Worm (Caenorhabditis elegans) whole organism, late embryonic: Measurements from ENCODE around the gene C27D6.11.

Source experiments
- F13H6.1 ChIP-seq: sonication (generic microtip); optimal IDR thresholded peaks from 2 replicates; lab custom pipeline; 2016; ENCODE audit warnings: missing genetic modification characterization, missing compliant biosample characterization
- K02D7.2 ChIP-seq: sonication (generic microtip); optimal IDR thresholded peaks from 2 replicates; lab custom pipeline; 2017; ENCODE audit warnings: mild to moderate bottlenecking, missing genetic modification characterization, missing compliant biosample characterization
- K09A11.1 ChIP-seq: sonication (generic microtip); optimal IDR thresholded peaks from 2 replicates; lab custom pipeline; 2017; ENCODE audit warnings: antibody characterized with exemption, mild to moderate bottlenecking, missing genetic modification characterization, missing compliant biosample characterization; ENCODE audit not compliant: insufficient read depth
- T23F11.4 ChIP-seq: fragments of 200-800 bp; sonication (Bioruptor generic); optimal IDR thresholded peaks from 2 replicates; lab custom pipeline; 2018; ENCODE audit warnings: mild to moderate bottlenecking, missing genetic modification characterization, missing compliant biosample characterization
- ahr-1 ChIP-seq: sonication (generic microtip); optimal IDR thresholded peaks from 2 replicates; lab custom pipeline; 2016; ENCODE audit warnings: missing genetic modification characterization, missing compliant biosample characterization
- ama-1 ChIP-seq: fragments of 150-350 bp; optimal IDR thresholded peaks from 2 replicates; lab custom pipeline; 2014
- ceh-18 ChIP-seq: sonication (generic microtip); optimal IDR thresholded peaks from 2 replicates; lab custom pipeline; 2016; ENCODE audit warnings: missing genetic modification characterization, missing compliant biosample characterization
- ceh-2 ChIP-seq: sonication (generic microtip); optimal IDR thresholded peaks from 2 replicates; lab custom pipeline; 2016; ENCODE audit warnings: missing genotype, missing genetic modification characterization, missing compliant biosample characterization
- ceh-24 ChIP-seq: sonication (generic microtip); optimal IDR thresholded peaks from 2 replicates; lab custom pipeline; 2016; ENCODE audit warnings: mild to moderate bottlenecking, missing genetic modification characterization, missing compliant biosample characterization
- ceh-34 ChIP-seq: sonication (generic microtip); optimal IDR thresholded peaks from 2 replicates; lab custom pipeline; 2016; ENCODE audit warnings: mild to moderate bottlenecking, missing genetic modification characterization, missing compliant biosample characterization
- ceh-6 ChIP-seq: fragments of 200-800 bp; sonication (Bioruptor generic); optimal IDR thresholded peaks from 2 replicates; lab custom pipeline; 2018; ENCODE audit warnings: mild to moderate bottlenecking, missing genetic modification characterization, missing compliant biosample characterization
- ceh-9 ChIP-seq: sonication (generic microtip); optimal IDR thresholded peaks from 2 replicates; lab custom pipeline; 2016; ENCODE audit warnings: mild to moderate bottlenecking, missing genetic modification characterization, inconsistent platforms, missing compliant biosample characterization
- che-1 ChIP-seq: sonication (generic microtip); optimal IDR thresholded peaks from 2 replicates; lab custom pipeline; 2016; ENCODE audit warnings: mild to moderate bottlenecking, missing genetic modification characterization, missing compliant biosample characterization
- elt-2 ChIP-seq: sonication (generic microtip); optimal IDR thresholded peaks from 2 replicates; lab custom pipeline; 2016; ENCODE audit warnings: missing genetic modification reagents, missing genetic modification characterization, missing compliant biosample characterization
- elt-4 ChIP-seq: sonication (generic microtip); optimal IDR thresholded peaks from 2 replicates; lab custom pipeline; 2016; ENCODE audit warnings: missing genetic modification characterization, missing compliant biosample characterization
- fkh-10 ChIP-seq: fragments of 150-350 bp; optimal IDR thresholded peaks from 2 replicates; lab custom pipeline; 2014; ENCODE audit warnings: missing biosample characterization, missing genetic modification reagents, missing genetic modification characterization
- gmeb-2 ChIP-seq: sonication (generic microtip); optimal IDR thresholded peaks from 2 replicates; lab custom pipeline; 2016; ENCODE audit warnings: missing genetic modification characterization, inconsistent platforms, missing compliant biosample characterization
- hlh-13 ChIP-seq: fragments of 200-800 bp; sonication (Bioruptor generic); optimal IDR thresholded peaks from 2 replicates; lab custom pipeline; 2018; ENCODE audit warnings: mild to moderate bottlenecking, missing genetic modification characterization, missing compliant biosample characterization
- hlh-30 ChIP-seq: sonication (generic microtip); optimal IDR thresholded peaks from 2 replicates; lab custom pipeline; 2017; ENCODE audit warnings: antibody characterized with exemption, missing genetic modification characterization, missing compliant biosample characterization; ENCODE audit not compliant: insufficient read depth
- hlh-6 ChIP-seq: sonication (generic microtip); optimal IDR thresholded peaks from 2 replicates; lab custom pipeline; 2016; ENCODE audit warnings: missing genotype, missing genetic modification characterization, missing compliant biosample characterization
- nfya-1 ChIP-seq: sonication (generic microtip); optimal IDR thresholded peaks from 2 replicates; lab custom pipeline; 2017; ENCODE audit warnings: missing genetic modification characterization, mild to moderate bottlenecking, missing compliant biosample characterization, antibody characterized with exemption, moderate library complexity
- nhr-232 ChIP-seq: sonication (generic microtip); optimal IDR thresholded peaks from 2 replicates; lab custom pipeline; 2016; ENCODE audit warnings: missing genetic modification characterization, missing compliant biosample characterization
- odd-2 ChIP-seq: sonication (generic microtip); optimal IDR thresholded peaks from 2 replicates; lab custom pipeline; 2017; ENCODE audit warnings: antibody characterized with exemption, mild to moderate bottlenecking, missing genetic modification characterization, missing compliant biosample characterization
- pag-3 ChIP-seq: sonication (generic microtip); optimal IDR thresholded peaks from 2 replicates; lab custom pipeline; 2016; ENCODE audit warnings: missing compliant biosample characterization, missing genetic modification characterization, borderline replicate concordance
- pat-9 ChIP-seq: fragments of 200-800 bp; sonication (Bioruptor generic); optimal IDR thresholded peaks from 2 replicates; lab custom pipeline; 2018; ENCODE audit warnings: mild to moderate bottlenecking, missing genetic modification characterization, moderate library complexity, missing compliant biosample characterization
- pax-1 ChIP-seq: fragments of 150-350 bp; optimal IDR thresholded peaks from 2 replicates; lab custom pipeline; 2014; ENCODE audit warnings: missing biosample characterization, missing genetic modification characterization
- pha-4 ChIP-seq: fragments of 150-350 bp; optimal IDR thresholded peaks from 2 replicates; lab custom pipeline; 2018; ENCODE audit warnings: missing biosample characterization, missing genetic modification reagents, missing genetic modification characterization
- pqm-1 ChIP-seq: sonication (generic microtip); optimal IDR thresholded peaks from 2 replicates; lab custom pipeline; 2016; ENCODE audit warnings: missing genetic modification characterization, missing compliant biosample characterization
- rnt-1 ChIP-seq: sonication (generic microtip); optimal IDR thresholded peaks from 2 replicates; lab custom pipeline; 2016; ENCODE audit warnings: missing genetic modification characterization, missing compliant biosample characterization
- sox-4 ChIP-seq: sonication (generic microtip); optimal IDR thresholded peaks from 2 replicates; lab custom pipeline; 2017; ENCODE audit warnings: mild to moderate bottlenecking, missing genetic modification characterization, inconsistent platforms, missing compliant biosample characterization
- syd-9 ChIP-seq: sonication (generic microtip); optimal IDR thresholded peaks from 2 replicates; lab custom pipeline; 2016; ENCODE audit warnings: mild to moderate bottlenecking, missing genetic modification characterization, moderate library complexity, missing compliant biosample characterization
- tbx-2 ChIP-seq: sonication (generic microtip); optimal IDR thresholded peaks from 2 replicates; lab custom pipeline; 2016; ENCODE audit warnings: missing genetic modification characterization, missing compliant biosample characterization
- tbx-7 ChIP-seq: sonication (generic microtip); optimal IDR thresholded peaks from 2 replicates; lab custom pipeline; 2016; ENCODE audit warnings: missing genotype, missing genetic modification characterization, missing compliant biosample characterization
- ttx-3 ChIP-seq: sonication (generic microtip); optimal IDR thresholded peaks from 2 replicates; lab custom pipeline; 2016; ENCODE audit warnings: missing genetic modification reagents, missing genetic modification characterization, missing compliant biosample characterization
- unc-55 ChIP-seq: sonication (generic microtip); optimal IDR thresholded peaks from 2 replicates; lab custom pipeline; 2017; ENCODE audit warnings: missing biosample characterization, missing genetic modification reagents, missing genetic modification characterization
- zip-5 ChIP-seq: sonication (generic microtip); optimal IDR thresholded peaks from 2 replicates; lab custom pipeline; 2016; ENCODE audit warnings: missing genetic modification characterization, missing compliant biosample characterization
- ztf-16 ChIP-seq: sonication (generic microtip); optimal IDR thresholded peaks from 2 replicates; lab custom pipeline; 2017; ENCODE audit warnings: missing genetic modification characterization, missing compliant biosample characterization

Gene C27D6.11

ce11 chrII:5142619-5143018, 18.4 kb downstream of the C27D6.11 start, which contains the start of gene F58A6.1:
Gene F58A6.1 (plus strand): TSS chrII:5142919.
- TF ChIP-seq ttx-3 (tag; lab: Kevin White, UChicago), result no peak
- TF ChIP-seq hlh-6 (tag; lab: Kevin White, UChicago), result no peak
- TF ChIP-seq nfya-1 (tag; lab: Kevin White, UChicago), result no peak
- no peak for TF ChIP-seq fkh-10 (GFP tag; lab: Kevin White, UChicago)
- no peak for TF ChIP-seq elt-2
- no peak for TF ChIP-seq pat-9 (tag; lab: Kevin White, UChicago)

ce11 chrII:5141945-5142514, 19.0 kb downstream of the C27D6.11 start, which contains the start of gene nas-29:
Gene nas-29 (minus strand): TSS chrII:5142036.
- no peak for TF ChIP-seq ceh-6 (GFP tag; lab: Kevin White, UChicago)
- peak; percentile 65 for TF ChIP-seq elt-2

- TF ChIP-seq ceh-2 (no peak), ceh-18 (tag; lab: Kevin White, UChicago) (no peak), nhr-232 (tag; lab: Kevin White, UChicago) (no peak), ztf-16 (tag; lab: Kevin White, UChicago) (no peak), tbx-2 (no peak), zip-5 (tag; lab: Kevin White, UChicago) (no peak)
These were observed 24.7 kb downstream of the C27D6.11 start, which contains the start of gene F58A6.2 for ce11 chrII:5136296-5136767. Gene F58A6.2 (plus strand): TSS chrII:5136717.

- TF ChIP-seq rnt-1 (tag; lab: Kevin White, UChicago) (no peak), ceh-34 (tag; lab: Kevin White, UChicago) (no peak), pat-9 (tag; lab: Kevin White, UChicago) (no peak), odd-2 (tag; lab: Kevin White, UChicago) (no peak), fkh-10 (GFP tag; lab: Kevin White, UChicago) (no peak), K02D7.2 (no peak), ceh-9 (no peak), tbx-7 (tag; lab: Kevin White, UChicago) (no peak), K09A11.1 (no peak), hlh-30 (tag; lab: Kevin White, UChicago) (no peak), zip-5 (tag; lab: Kevin White, UChicago) (no peak), ahr-1 (no peak), hlh-13 (GFP tag; lab: Kevin White, UChicago) (no peak), pha-4 (no peak), T23F11.4 (GFP tag; lab: Kevin White, UChicago) (no peak)
These were observed 29.2 kb downstream of the C27D6.11 start for ce11 chrII:5131800-5132199.

- TF ChIP-seq sox-4 (tag; lab: Kevin White, UChicago) (no peak), ama-1 (no peak), elt-2 (no peak), nfya-1 (tag; lab: Kevin White, UChicago) (no peak), pqm-1 (tag; lab: Kevin White, UChicago) (no peak), pag-3 (tag; lab: Kevin White, UChicago) (no peak), che-1 (tag; lab: Kevin White, UChicago) (no peak), gmeb-2 (tag; lab: Kevin White, UChicago) (no peak), elt-4 (tag; lab: Kevin White, UChicago) (no peak), syd-9 (tag; lab: Kevin White, UChicago) (no peak), K09A11.1 (no peak), ceh-2 (no peak), ceh-24 (tag; lab: Kevin White, UChicago) (no peak), fkh-10 (GFP tag; lab: Kevin White, UChicago) (no peak), F13H6.1 (tag; lab: Kevin White, UChicago) (no peak), unc-55 (GFP tag; lab: Kevin White, UChicago) (no peak), nhr-232 (tag; lab: Kevin White, UChicago) (no peak), pax-1 (tag; lab: Kevin White, UChicago) (no peak)
- TF ChIP-seq, all 69 proteins: peak for 0
These were observed 30.9 kb downstream of the C27D6.11 start, which contains the start of gene lgc-56 for ce11 chrII:5130081-5130480. Gene lgc-56 (plus strand): TSS chrII:5130381.
